Fruit fly (Drosophila melanogaster) whole organism, embryonic: ENCODE data around the gene wda.

ENCODE experiments used
- B-H1 ChIP-seq: fragments of 200-800 bp; sonication (Bioruptor generic); IDR thresholded peaks from 3 replicates; pipeline ENCODE4 v1.3.6; 2022; ENCODE audit warnings: missing biosample characterization, missing genetic modification characterization
- Bgb ChIP-seq: fragments of 200-800 bp; sonication (Bioruptor generic); IDR thresholded peaks from 2 replicates; pipeline ENCODE4 v1.3.6; 2022; ENCODE audit warnings: missing biosample characterization, missing genetic modification characterization; ENCODE audit not compliant: partially characterized antibody
- CG10321 ChIP-seq: fragments of 200-800 bp; sonication (Bioruptor generic); IDR thresholded peaks from 2 replicates; pipeline ENCODE4 v1.3.6; 2022; ENCODE audit warnings: missing biosample characterization, missing genetic modification characterization
- CG10462 ChIP-seq: fragments of 200-800 bp; sonication (Bioruptor generic); optimal IDR thresholded peaks from 2 replicates; lab custom pipeline; 2016; ENCODE audit warnings: missing biosample characterization, missing genetic modification characterization
- CG11247 ChIP-seq: fragments of 200-800 bp; sonication (Bioruptor generic); IDR thresholded peaks from 2 replicates; pipeline ENCODE4 v1.3.6; 2022; ENCODE audit warnings: missing biosample characterization, missing genetic modification characterization
- CG12071 ChIP-seq: fragments of 200-800 bp; sonication (Bioruptor generic); optimal IDR thresholded peaks from 3 replicates; lab custom pipeline; 2018; ENCODE audit warnings: missing biosample characterization, mild to moderate bottlenecking, missing genetic modification characterization
- CG14441 ChIP-seq: fragments of 200-800 bp; sonication (Bioruptor generic); IDR thresholded peaks from 2 replicates; pipeline ENCODE4 v1.3.6; 2022; ENCODE audit warnings: missing biosample characterization, missing genetic modification characterization
- CG17568 ChIP-seq: fragments of 200-800 bp; sonication (Bioruptor generic); optimal IDR thresholded peaks from 2 replicates; lab custom pipeline; 2018; ENCODE audit warnings: missing biosample characterization, mild to moderate bottlenecking, missing genetic modification characterization, moderate library complexity
- CG17829 ChIP-seq: fragments of 200-800 bp; optimal IDR thresholded peaks from 2 replicates; lab custom pipeline; 2019; ENCODE audit warnings: missing biosample characterization, mild to moderate bottlenecking, missing genetic modification characterization, moderate library complexity
- CG1832 ChIP-seq: fragments of 200-800 bp; sonication (Bioruptor generic); optimal IDR thresholded peaks from 2 replicates; lab custom pipeline; 2017; ENCODE audit warnings: missing biosample characterization, mild to moderate bottlenecking, missing genetic modification characterization, inconsistent platforms
- CG30403 ChIP-seq: fragments of 200-800 bp; sonication (Bioruptor generic); optimal IDR thresholded peaks from 3 replicates; lab custom pipeline; 2016; ENCODE audit warnings: missing biosample characterization, missing genetic modification characterization
- CG3065 ChIP-seq: fragments of 200-800 bp; sonication (Bioruptor generic); optimal IDR thresholded peaks from 2 replicates; lab custom pipeline; 2016; ENCODE audit warnings: missing biosample characterization, missing genetic modification characterization
- CG31224 ChIP-seq: fragments of 200-800 bp; sonication (Bioruptor generic); IDR thresholded peaks from 2 replicates; pipeline ENCODE4 v1.3.6; 2022; ENCODE audit warnings: missing biosample characterization, missing genetic modification characterization
- CG32532 ChIP-seq: fragments of 200-800 bp; sonication (Bioruptor generic); IDR thresholded peaks from 2 replicates; pipeline ENCODE4 v1.3.6; 2022; ENCODE audit warnings: missing biosample characterization, missing genetic modification characterization
- CG32767 ChIP-seq: fragments of 200-800 bp; sonication (Bioruptor generic); IDR thresholded peaks from 2 replicates; pipeline ENCODE4 v1.3.6; 2022; ENCODE audit warnings: missing biosample characterization, missing genetic modification characterization
- CG34422 ChIP-seq: fragments of 200-800 bp; sonication (Bioruptor generic); IDR thresholded peaks from 3 replicates; pipeline ENCODE4 v1.3.6; 2022; ENCODE audit warnings: missing biosample characterization, missing genetic modification characterization
- CG3838 ChIP-seq: fragments of 200-800 bp; sonication (Bioruptor generic); optimal IDR thresholded peaks from 3 replicates; lab custom pipeline; 2016; ENCODE audit warnings: missing biosample characterization, missing genetic modification characterization
- CG3847 ChIP-seq: fragments of 200-800 bp; sonication (Bioruptor generic); IDR thresholded peaks from 2 replicates; pipeline ENCODE4 v1.3.6; 2022; ENCODE audit warnings: missing biosample characterization, missing genetic modification characterization
- CG4360 ChIP-seq: fragments of 200-800 bp; sonication (Bioruptor generic); IDR thresholded peaks from 2 replicates; pipeline ENCODE4 v1.3.6; 2022; ENCODE audit warnings: missing biosample characterization, missing genetic modification characterization
- CG8290 ChIP-seq, 3 experiments: fragments of 200-800 bp; sonication (Bioruptor generic); optimal IDR thresholded peaks; 2 replicates each; lab custom pipeline; 2016 to 2019; ENCODE audit warnings: missing biosample characterization in 3 of 3, missing genetic modification characterization in 3 of 3, mild to moderate bottlenecking in 2 of 3, moderate library complexity in 1 of 3
- CG8478 ChIP-seq: fragments of >200 bp; optimal IDR thresholded peaks from 2 replicates; lab custom pipeline; 2018
- CG8944 ChIP-seq: fragments of 200-800 bp; sonication (Bioruptor generic); optimal IDR thresholded peaks from 3 replicates; lab custom pipeline; 2016; ENCODE audit warnings: missing biosample characterization, missing genetic modification characterization
- CG9797 ChIP-seq: fragments of 200-800 bp; sonication (Bioruptor generic); optimal IDR thresholded peaks from 3 replicates; lab custom pipeline; 2018; ENCODE audit warnings: missing biosample characterization, mild to moderate bottlenecking, missing genetic modification characterization
- Chrac-16 ChIP-seq: fragments of 200-800 bp; sonication (Bioruptor generic); optimal IDR thresholded peaks from 3 replicates; lab custom pipeline; 2016; ENCODE audit warnings: missing biosample characterization, missing genetic modification characterization
- Lhr ChIP-seq: fragments of 200-800 bp; sonication (Bioruptor generic); optimal IDR thresholded peaks from 3 replicates; lab custom pipeline; 2017; ENCODE audit warnings: mild to moderate bottlenecking, missing biosample characterization, missing genetic modification reagents, missing genetic modification characterization
- Optix ChIP-seq: fragments of 200-800 bp; sonication (Bioruptor generic); IDR thresholded peaks from 3 replicates; pipeline ENCODE4 v1.3.6; 2022; ENCODE audit warnings: missing biosample characterization, missing genetic modification characterization
- PHDP ChIP-seq: fragments of 200-800 bp; sonication (Bioruptor generic); optimal IDR thresholded peaks from 3 replicates; lab custom pipeline; 2018; ENCODE audit warnings: missing biosample characterization, mild to moderate bottlenecking, missing genetic modification characterization, moderate library complexity
- Trl ChIP-seq, 3 experiments: fragments of >200 bp in 2 of 3; fragments of 200-800 bp in 1 of 3; sonication (Bioruptor generic) in 1 of 3; optimal IDR thresholded peaks; 2 replicates in 1 of 3; 3 replicates in 2 of 3; lab custom pipeline; 2016 to 2017; ENCODE audit warnings: missing biosample characterization in 1 of 3, missing genetic modification characterization in 1 of 3
- al ChIP-seq: fragments of 200-800 bp; sonication (Bioruptor generic); IDR thresholded peaks from 2 replicates; pipeline ENCODE4 v1.3.6; 2022; ENCODE audit warnings: missing biosample characterization, missing genetic modification characterization
- aop ChIP-seq: fragments of 200-800 bp; sonication (Bioruptor generic); IDR thresholded peaks from 2 replicates; pipeline ENCODE4 v1.3.6; 2022; ENCODE audit warnings: missing biosample characterization, missing genetic modification characterization
- ato ChIP-seq: fragments of 200-800 bp; sonication (Bioruptor generic); IDR thresholded peaks from 2 replicates; pipeline ENCODE4 v1.3.6; 2022; ENCODE audit warnings: missing biosample characterization, missing genetic modification characterization; ENCODE audit not compliant: partially characterized antibody
- btn ChIP-seq: fragments of 200-800 bp; sonication (Bioruptor generic); optimal IDR thresholded peaks from 2 replicates; lab custom pipeline; 2016; ENCODE audit warnings: missing biosample characterization, missing genetic modification characterization
- croc ChIP-seq: fragments of 200-800 bp; sonication (Bioruptor generic); conservative IDR thresholded peaks from 3 replicates; pipeline ENCODE4 v1.3.6; 2022; ENCODE audit warnings: missing biosample characterization, missing genetic modification characterization
- crp ChIP-seq, 2 experiments: fragments of 200-800 bp; sonication (Bioruptor generic); optimal IDR thresholded peaks; 2 replicates in 1 of 2; 3 replicates in 1 of 2; lab custom pipeline; 2017; ENCODE audit warnings: missing biosample characterization in 2 of 2, missing genetic modification characterization in 2 of 2, mild to moderate bottlenecking in 1 of 2, moderate library complexity in 1 of 2
- eve ChIP-seq, 2 experiments: fragments of >200 bp; optimal IDR thresholded peaks; 2 replicates each; lab custom pipeline; 2017; ENCODE audit warnings: missing biosample characterization in 2 of 2, missing genetic modification characterization in 2 of 2
- exex ChIP-seq: fragments of 200-800 bp; sonication (Bioruptor generic); optimal IDR thresholded peaks from 4 replicates; lab custom pipeline; 2018; ENCODE audit warnings: missing biosample characterization, mild to moderate bottlenecking, missing genetic modification characterization, moderate library complexity
- fd3F ChIP-seq: fragments of 200-800 bp; sonication (Bioruptor generic); optimal IDR thresholded peaks from 2 replicates; lab custom pipeline; 2018; ENCODE audit warnings: missing biosample characterization, mild to moderate bottlenecking, missing genetic modification characterization, moderate library complexity
- gfzf ChIP-seq: fragments of 200-800 bp; sonication (Bioruptor generic); optimal IDR thresholded peaks from 2 replicates; lab custom pipeline; 2016; ENCODE audit warnings: missing biosample characterization, mild to moderate bottlenecking, missing genetic modification characterization, moderate library complexity
- grn ChIP-seq: fragments of 200-800 bp; sonication (Bioruptor generic); optimal IDR thresholded peaks from 3 replicates; lab custom pipeline; 2017; ENCODE audit warnings: missing biosample characterization, missing genetic modification characterization
- gsb-n ChIP-seq: fragments of 200-800 bp; sonication (Bioruptor generic); optimal IDR thresholded peaks from 3 replicates; lab custom pipeline; 2018; ENCODE audit warnings: missing biosample characterization, mild to moderate bottlenecking, missing genetic modification characterization
- ham ChIP-seq: fragments of 200-800 bp; sonication (Bioruptor generic); IDR thresholded peaks from 2 replicates; pipeline ENCODE4 v1.3.6; 2022; ENCODE audit warnings: missing biosample characterization, missing genetic modification characterization
- nau ChIP-seq: fragments of 200-800 bp; sonication (Bioruptor generic); optimal IDR thresholded peaks from 3 replicates; lab custom pipeline; 2017; ENCODE audit warnings: missing biosample characterization, mild to moderate bottlenecking, missing genetic modification characterization, missing genetic modification reagents
- stwl ChIP-seq: fragments of 200-800 bp; sonication (Bioruptor generic); optimal IDR thresholded peaks from 3 replicates; lab custom pipeline; 2018; ENCODE audit warnings: missing biosample characterization, mild to moderate bottlenecking, missing genetic modification characterization, moderate library complexity
- tap ChIP-seq: fragments of 200-800 bp; optimal IDR thresholded peaks from 3 replicates; lab custom pipeline; 2019; ENCODE audit warnings: missing biosample characterization, mild to moderate bottlenecking, missing genetic modification characterization, moderate library complexity
- tio ChIP-seq: fragments of 200-800 bp; sonication (Bioruptor generic); optimal IDR thresholded peaks from 2 replicates; lab custom pipeline; 2017; ENCODE audit warnings: missing biosample characterization, missing genetic modification characterization, inconsistent platforms
- tll ChIP-seq, 2 experiments: fragments of 200-800 bp in 1 of 2; fragments of >200 bp in 1 of 2; sonication (Bioruptor generic) in 1 of 2; optimal IDR thresholded peaks; 2 replicates each; lab custom pipeline; 2017 to 2019; ENCODE audit warnings: missing biosample characterization in 2 of 2, missing genetic modification characterization in 2 of 2, mild to moderate bottlenecking in 1 of 2, moderate library complexity in 1 of 2
- wdn ChIP-seq: fragments of 200-800 bp; sonication (Bioruptor generic); IDR thresholded peaks from 2 replicates; pipeline ENCODE4 v1.3.6; 2022; ENCODE audit warnings: missing biosample characterization, missing genetic modification characterization

wda gene

DNA sequence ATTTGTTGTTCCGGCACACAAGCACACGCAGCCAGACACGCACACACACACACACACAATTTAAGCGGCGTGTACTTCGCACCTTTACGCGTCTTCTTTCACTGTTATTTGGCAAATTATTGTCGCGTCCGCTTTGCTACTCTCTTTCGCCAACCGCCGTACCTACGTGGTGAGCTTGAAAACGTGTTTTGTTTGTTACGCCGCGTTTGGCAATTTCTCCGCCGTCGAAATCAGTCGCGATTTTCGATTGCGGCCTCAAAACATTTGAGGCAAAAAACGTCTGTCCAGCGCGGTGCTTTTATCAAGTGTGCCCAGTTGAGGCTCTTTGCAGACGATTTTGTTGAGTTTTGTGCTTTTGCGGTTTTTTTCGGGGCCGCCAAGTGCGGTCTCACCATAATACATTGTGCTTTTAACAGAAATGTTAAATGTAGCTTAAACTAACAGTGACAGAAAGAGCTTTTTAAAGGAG, 36.2 kb downstream of the wda start (continued):
- TF ChIP-seq nau (GFP tag; lab: Kevin White, UChicago) (no peak), Bgb (GFP tag; lab: Robert Waterston, UW) (peak; percentile 45; the same call in 1 of the 2 replicates), Trl (optimal IDR thresholded peaks at IDR 0.05; lab: Kevin White, UChicago) (peak in 1 of 2 experiments; percentile 31), Trl (GFP tag; optimal IDR thresholded peaks at IDR 0.05; lab: Kevin White, UChicago) (no peak), crp (GFP tag; optimal IDR thresholded peaks at IDR 0.05; lab: Kevin White, UChicago) (peak in 1 of 2 experiments; percentile 36)

dm6 chr3R:23221003-23221679, 36.7 kb downstream of the wda start:
- TF ChIP-seq CG17829 (no peak), B-H1 (GFP tag; lab: Robert Waterston, UW) (no peak), al (no peak), btn (no peak), ato (GFP tag; lab: Robert Waterston, UW) (no peak), stwl (tag; lab: Kevin White, UChicago) (no peak), gsb-n (tag; lab: Kevin White, UChicago) (no peak), wdn (GFP tag; lab: Robert Waterston, UW) (no peak), tll (GFP tag; optimal IDR thresholded peaks at IDR 0.05; lab: Kevin White, UChicago) (no peak), CG30403 (GFP tag; lab: Kevin White, UChicago) (peak; percentile 3), Optix (GFP tag; lab: Robert Waterston, UW) (no peak), croc (GFP tag; lab: Robert Waterston, UW) (no peak), CG4360 (GFP tag; lab: Robert Waterston, UW) (peak; percentile 77), grn (GFP tag; lab: Kevin White, UChicago) (no peak), tap (tag; lab: Kevin White, UChicago) (no peak), fd3F (GFP tag; lab: Kevin White, UChicago) (peak; percentile 1), Lhr (GFP tag; lab: Kevin White, UChicago) (no peak), CG3838 (no peak), CG3847 (GFP tag; lab: Robert Waterston, UW) (no peak), CG17568 (GFP tag; lab: Kevin White, UChicago) (no peak), exex (peak; percentile 4), CG8478 (lab: Kevin White, UChicago) (peak; percentile 85), tio (no peak), CG34422 (peak; percentile 36; the same call in 1 of the 3 replicates), CG9797 (GFP tag; lab: Kevin White, UChicago) (no peak), CG10462 (no peak), Chrac-16 (GFP tag; lab: Kevin White, UChicago) (no peak), aop (no peak), ham (GFP tag; lab: Robert Waterston, UW) (no peak), CG12071 (peak; percentile 6), CG14441 (GFP tag; lab: Robert Waterston, UW) (0 out of 2 replicates have a peak, but pooled peaks have one; percentile 4), gfzf (GFP tag; lab: Kevin White, UChicago) (no peak), PHDP (tag; lab: Kevin White, UChicago) (peak; percentile 16), eve (GFP tag; optimal IDR thresholded peaks at IDR 0.05; lab: Kevin White, UChicago) (peak in 1 of 2 experiments; percentile 75), CG32532 (0 out of 2 replicates have a peak, but pooled peaks have one; percentile 13), CG10321 (GFP tag; lab: Robert Waterston, UW) (no peak), CG1832 (GFP tag; lab: Kevin White, UChicago) (peak; percentile 78), CG8290 (GFP tag; optimal IDR thresholded peaks at IDR 0.05; lab: Kevin White, UChicago) (no peak), CG8290 (tag; optimal IDR thresholded peaks at IDR 0.05; lab: Kevin White, UChicago) (peak in 1 of 2 experiments; percentile 37), CG3065 (GFP tag; lab: Kevin White, UChicago) (no peak), CG31224 (no peak), CG32767 (GFP tag; lab: Robert Waterston, UW) (no peak), CG11247 (GFP tag; lab: Robert Waterston, UW) (no peak), CG8944 (no peak)
